Worm (Caenorhabditis elegans): ENCODE results near the gene ampd-1.

The ampd-1 gene

DNA sequence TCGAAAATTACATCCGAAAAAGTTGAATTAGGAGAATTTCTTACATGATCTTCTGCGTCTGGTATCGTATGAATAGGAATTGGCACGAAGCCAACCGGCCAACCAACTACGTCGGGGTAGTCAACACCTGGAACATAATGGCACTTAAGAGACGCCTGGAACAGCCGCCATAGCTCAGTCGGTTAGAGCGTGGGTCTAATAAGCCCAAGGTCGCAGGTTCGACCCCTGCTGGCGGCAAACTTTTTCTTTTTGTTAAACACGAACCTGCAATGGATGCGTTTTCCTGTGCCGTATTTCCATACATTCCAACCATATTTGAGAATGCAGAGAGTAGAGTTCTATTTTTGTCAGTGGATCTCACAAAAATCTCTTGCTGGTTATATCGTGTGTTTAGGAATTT is 34.6 kb downstream of the ampd-1 start (continued):
- TF ChIP-seq let-526 (GFP tag; IDR thresholded peaks at IDR 0.05) = no peak
- TF ChIP-seq ccch-3 (GFP tag; optimal IDR thresholded peaks at IDR 0.05) = no peak
- TF ChIP-seq bed-2 (GFP tag; IDR thresholded peaks at IDR 0.05) = no peak
- no peak for TF ChIP-seq ceh-79 (tag; optimal IDR thresholded peaks at IDR 0.05)
- no peak for TF ChIP-seq somi-1 (GFP tag; optimal IDR thresholded peaks at IDR 0.05)
- no peak for TF ChIP-seq xnd-1 (tag; optimal IDR thresholded peaks at IDR 0.05)
- TF ChIP-seq D2030.7 (GFP tag; IDR thresholded peaks at IDR 0.05) = peak; percentile 54
- TF ChIP-seq dpl-1 (GFP tag; optimal IDR thresholded peaks at IDR 0.05) = no peak
- TF ChIP-seq mcd-1 (GFP tag; IDR thresholded peaks at IDR 0.05) = no peak
- no peak for TF ChIP-seq Y53G8AR.9 (GFP tag; conservative IDR thresholded peaks at IDR 0.05)
- no peak for TF ChIP-seq mxl-1 (tag; optimal IDR thresholded peaks at IDR 0.05)
- TF ChIP-seq madf-3 (GFP tag; IDR thresholded peaks at IDR 0.05) = no peak
- TF ChIP-seq T07F8.4 (tag; optimal IDR thresholded peaks at IDR 0.05) = no peak
- no peak for TF ChIP-seq T26A5.8 (tag; optimal IDR thresholded peaks at IDR 0.05)
- no peak for TF ChIP-seq F52B5.7 (tag; optimal IDR thresholded peaks at IDR 0.05)
- no peak for TF ChIP-seq cebp-2 (GFP tag; IDR thresholded peaks at IDR 0.05)
- TF ChIP-seq F22D6.2 (tag; optimal IDR thresholded peaks at IDR 0.05) = no peak
- no peak for TF ChIP-seq K12H6.12 (tag; optimal IDR thresholded peaks at IDR 0.05)
- peak; percentile 64; the same call in 1 of the 2 replicates for TF ChIP-seq ztf-25 (GFP tag; IDR thresholded peaks at IDR 0.05)
- peak; percentile 80 for TF ChIP-seq nfyb-1 (GFP tag; IDR thresholded peaks at IDR 0.05)
- no peak for TF ChIP-seq cebp-1 (GFP tag; IDR thresholded peaks at IDR 0.05)
- TF ChIP-seq cebp-1 (tag; optimal IDR thresholded peaks at IDR 0.05) = no peak
- TF ChIP-seq attf-6 (GFP tag; IDR thresholded peaks at IDR 0.05) = no peak
- TF ChIP-seq ceh-91 (GFP tag; IDR thresholded peaks at IDR 0.05) = no peak
- TF ChIP-seq tbp1 (GFP tag; optimal IDR thresholded peaks at IDR 0.05) = peak; percentile 93
- peak; percentile 33 for TF ChIP-seq die-1 (tag; optimal IDR thresholded peaks at IDR 0.05)
- TF ChIP-seq ZK185.1 (tag; optimal IDR thresholded peaks at IDR 0.05; ENCODE audit: poor library complexity, severe bottlenecking) = peak; percentile 46
- no peak for TF ChIP-seq repo-1 (tag; optimal IDR thresholded peaks at IDR 0.05)
- TF ChIP-seq dox-1 (GFP tag; IDR thresholded peaks at IDR 0.05) = peak; percentile 64; the same call in 1 of the 2 replicates
- no peak for TF ChIP-seq fkh-3 (tag; optimal IDR thresholded peaks at IDR 0.05)
- no peak for TF ChIP-seq hlh-26 (GFP tag; conservative IDR thresholded peaks at IDR 0.05)
- TF ChIP-seq hmg-20 (GFP tag; IDR thresholded peaks at IDR 0.05) = no peak
- peak; percentile 31 for TF ChIP-seq lsl-1 (GFP tag; optimal IDR thresholded peaks at IDR 0.05)
- no peak for TF ChIP-seq F23B12.7 (tag; optimal IDR thresholded peaks at IDR 0.05; ENCODE audit: insufficient read depth)
- no peak for TF ChIP-seq K11D2.4 (GFP tag; IDR thresholded peaks at IDR 0.05)

DNA sequence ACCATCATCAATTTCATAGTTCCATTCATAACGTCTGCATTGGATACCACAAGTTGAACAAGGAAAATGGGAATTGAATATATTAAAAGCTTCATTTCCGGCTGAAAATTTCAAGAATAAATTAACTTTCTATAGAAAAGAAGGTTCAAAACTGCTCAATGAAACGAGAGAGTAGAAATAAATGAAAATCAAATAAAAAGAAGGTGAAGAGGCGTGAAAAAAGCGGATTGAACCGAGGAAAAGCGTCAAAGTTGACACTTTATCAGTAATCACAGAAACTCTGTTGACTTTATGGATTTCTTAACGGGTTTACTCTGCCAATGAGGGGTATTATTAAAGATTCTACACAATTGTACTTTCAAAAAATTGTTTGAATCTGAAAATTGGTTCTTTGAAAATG is 35.2 kb downstream of the ampd-1 start, which contains the start of gene pho-4:
Gene pho-4, minus strand, starts transcription at position 101 of the 400 bp plus-strand sequence.
- no peak for TF ChIP-seq ceh-91 (GFP tag; IDR thresholded peaks at IDR 0.05)
- no peak for TF ChIP-seq F55B11.4 (tag; optimal IDR thresholded peaks at IDR 0.05; ENCODE audit: borderline replicate concordance, insufficient read depth)
- TF ChIP-seq repo-1 (tag; optimal IDR thresholded peaks at IDR 0.05) = no peak
- no peak for TF ChIP-seq snpc-1.1 (tag; optimal IDR thresholded peaks at IDR 0.05; ENCODE audit: insufficient read depth)
- no peak for TF ChIP-seq lin-26 (GFP tag; IDR thresholded peaks at IDR 0.05)
- TF ChIP-seq ztf-26 (tag; optimal IDR thresholded peaks at IDR 0.05) = no peak
- no peak for TF ChIP-seq snpc-4 (GFP tag; optimal IDR thresholded peaks at IDR 0.05)
- TF ChIP-seq snpc-4 (tag; optimal IDR thresholded peaks at IDR 0.05) = no peak
